Worm (Caenorhabditis elegans) whole organism, L3 larva: ENCODE measurements around the gene rpoa-12.

ENCODE experiments used
- skn-1 ChIP-seq: fragments of 150-350 bp; optimal IDR thresholded peaks from 2 replicates; lab custom pipeline; 2014; ENCODE audit warnings: missing biosample characterization, missing genetic modification characterization
- zag-1 ChIP-seq: fragments of 150-350 bp; optimal IDR thresholded peaks from 2 replicates; lab custom pipeline; 2014; ENCODE audit warnings: missing biosample characterization, missing genetic modification characterization

DNA sequence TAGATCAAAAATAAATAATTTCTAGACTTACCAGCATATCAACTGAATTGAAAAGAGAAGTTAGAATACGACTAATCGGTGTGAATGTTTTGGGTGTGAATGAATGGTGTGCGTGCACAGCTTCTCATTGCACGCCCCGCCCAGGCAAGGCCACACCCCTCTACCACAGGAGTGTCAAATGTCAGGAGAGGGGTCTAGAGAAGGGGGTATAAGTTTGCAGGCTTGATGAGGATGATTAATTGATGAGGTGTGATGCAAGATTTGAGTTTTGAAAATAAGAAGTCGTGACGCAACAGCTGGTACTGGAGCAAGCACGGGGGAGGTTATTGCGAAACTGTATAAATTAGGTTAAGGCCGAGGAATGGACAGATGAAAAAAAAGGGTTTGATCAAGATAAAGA lies 9.2 kb upstream of the rpoa-12 start, which contains the start of gene egl-1:
- TF ChIP-seq skn-1 (tag; lab: Kevin White, UChicago): no peak
- no peak for TF ChIP-seq zag-1 (tag; lab: Kevin White, UChicago)
